Worm (Caenorhabditis elegans) whole organism, late embryonic: Measurements from ENCODE around the gene ubc-17.

Experiments used
- F13H6.1 ChIP-seq: sonication (generic microtip); optimal IDR thresholded peaks from 2 replicates; lab custom pipeline; 2016; ENCODE audit warnings: missing genetic modification characterization, missing compliant biosample characterization
- ama-1 ChIP-seq: fragments of 150-350 bp; optimal IDR thresholded peaks from 2 replicates; lab custom pipeline; 2014
- ceh-18 ChIP-seq: sonication (generic microtip); optimal IDR thresholded peaks from 2 replicates; lab custom pipeline; 2016; ENCODE audit warnings: missing genetic modification characterization, missing compliant biosample characterization
- ceh-19 ChIP-seq: fragments of 200-800 bp; sonication (Bioruptor generic); optimal IDR thresholded peaks from 2 replicates; lab custom pipeline; 2018; ENCODE audit warnings: mild to moderate bottlenecking, missing genetic modification characterization, missing compliant biosample characterization
- ceh-9 ChIP-seq: sonication (generic microtip); optimal IDR thresholded peaks from 2 replicates; lab custom pipeline; 2016; ENCODE audit warnings: mild to moderate bottlenecking, missing genetic modification characterization, inconsistent platforms, missing compliant biosample characterization
- hlh-15 ChIP-seq: sonication (generic microtip); optimal IDR thresholded peaks from 2 replicates; lab custom pipeline; 2016; ENCODE audit warnings: missing genetic modification characterization, missing compliant biosample characterization
- hlh-30 ChIP-seq: sonication (generic microtip); optimal IDR thresholded peaks from 2 replicates; lab custom pipeline; 2017; ENCODE audit warnings: antibody characterized with exemption, missing genetic modification characterization, missing compliant biosample characterization; ENCODE audit not compliant: insufficient read depth
- nhr-11 ChIP-seq: fragments of 150-350 bp; optimal IDR thresholded peaks from 2 replicates; lab custom pipeline; 2014; ENCODE audit warnings: missing biosample characterization, missing genetic modification characterization
- pqm-1 ChIP-seq: sonication (generic microtip); optimal IDR thresholded peaks from 2 replicates; lab custom pipeline; 2016; ENCODE audit warnings: missing genetic modification characterization, missing compliant biosample characterization
- sdc-2 ChIP-seq: sonication (generic microtip); optimal IDR thresholded peaks from 2 replicates; lab custom pipeline; 2016; ENCODE audit warnings: missing genotype, missing genetic modification characterization, missing compliant biosample characterization
- tbx-2 ChIP-seq: sonication (generic microtip); optimal IDR thresholded peaks from 2 replicates; lab custom pipeline; 2016; ENCODE audit warnings: missing genetic modification characterization, missing compliant biosample characterization
- unc-86 ChIP-seq: sonication (generic microtip); optimal IDR thresholded peaks from 2 replicates; lab custom pipeline; 2016; ENCODE audit warnings: missing genetic modification characterization, missing compliant biosample characterization
- ztf-16 ChIP-seq: sonication (generic microtip); optimal IDR thresholded peaks from 2 replicates; lab custom pipeline; 2017; ENCODE audit warnings: missing genetic modification characterization, missing compliant biosample characterization

ce11 chrX:7005475-7005874 is 44.9 kb upstream of the ubc-17 start, which contains the start of gene tyra-2:
- TF ChIP-seq pqm-1 (tag; lab: Kevin White, UChicago) (no peak), ceh-9 (no peak), hlh-15 (tag; lab: Kevin White, UChicago) (no peak), ceh-19 (GFP tag; lab: Kevin White, UChicago) (no peak), unc-86 (tag; lab: Kevin White, UChicago) (no peak), F13H6.1 (no peak), hlh-30 (no peak), ama-1 (lab: Kevin White, UChicago) (no peak), sdc-2 (tag; lab: Kevin White, UChicago) (no peak), nhr-11 (tag; lab: Kevin White, UChicago) (no peak), ceh-18 (tag; lab: Kevin White, UChicago) (no peak), tbx-2 (tag; lab: Kevin White, UChicago) (no peak), ztf-16 (tag; lab: Kevin White, UChicago) (no peak)
